Worm (Caenorhabditis elegans): ENCODE measurements around the gene cdh-10.

The cdh-10 gene

DNA sequence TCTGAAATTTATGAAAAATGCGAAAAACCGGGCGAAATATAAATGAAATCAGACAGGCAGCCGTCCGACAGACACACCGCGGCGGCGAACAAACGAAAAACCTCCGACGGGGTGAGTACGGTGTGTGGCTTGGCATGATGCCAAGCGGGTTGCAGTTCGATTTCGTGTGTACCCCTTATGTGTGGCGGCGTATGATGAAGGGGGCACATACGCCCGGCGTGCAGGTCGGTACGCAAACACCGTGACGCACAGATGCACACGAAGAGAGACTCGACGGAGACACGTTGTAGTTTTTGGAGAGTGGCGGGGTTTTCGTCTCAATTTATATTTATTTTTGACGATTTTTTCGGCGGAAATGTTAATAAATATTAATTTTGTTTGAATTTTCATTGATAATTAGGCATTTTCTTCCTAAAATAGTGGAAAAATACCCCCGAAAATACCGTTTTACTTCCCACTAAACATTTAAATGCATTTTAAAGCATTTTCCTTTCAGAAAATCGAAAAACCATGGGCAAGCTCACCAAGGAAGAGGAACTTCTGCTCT lies 74.1 kb downstream of the cdh-10 start, which contains the start of gene trap-3 (continued):
- TF ChIP-seq pha-4 (tag; optimal IDR thresholded peaks at IDR 0.05): no peak
- peak; percentile 82 for TF ChIP-seq B0019.2 (GFP tag; conservative IDR thresholded peaks at IDR 0.05)
- TF ChIP-seq atf-7 (tag; optimal IDR thresholded peaks at IDR 0.05): peak; percentile 92
- TF ChIP-seq lir-1 (GFP tag; conservative IDR thresholded peaks at IDR 0.05): peak; percentile 93
- peak; percentile 88 for TF ChIP-seq lsl-1 (GFP tag; optimal IDR thresholded peaks at IDR 0.05)
- TF ChIP-seq nhr-120 (GFP tag; IDR thresholded peaks at IDR 0.05): 0 out of 2 replicates have a peak, but pooled peaks have one; percentile 49
- peak; percentile 98 for TF ChIP-seq attf-5 (GFP tag; optimal IDR thresholded peaks at IDR 0.05)
- TF ChIP-seq efl-1 (GFP tag; optimal IDR thresholded peaks at IDR 0.05): peak; percentile 73
- peak; percentile 78 for TF ChIP-seq cebp-1 (GFP tag; IDR thresholded peaks at IDR 0.05)
- TF ChIP-seq cebp-1 (tag; optimal IDR thresholded peaks at IDR 0.05): peak; percentile 94
- TF ChIP-seq snpc-1.3 (tag; optimal IDR thresholded peaks at IDR 0.05; ENCODE audit: insufficient read depth): peak; percentile 63
- TF ChIP-seq madf-8 (GFP tag; conservative IDR thresholded peaks at IDR 0.05): peak; percentile 71; the same call in 1 of the 2 replicates
- peak; percentile 64 for TF ChIP-seq snpc-4 (GFP tag; optimal IDR thresholded peaks at IDR 0.05)
- peak; percentile 84 to 88 (median 88) for TF ChIP-seq snpc-4 (tag; optimal IDR thresholded peaks at IDR 0.05)
- TF ChIP-seq hlh-26 (GFP tag; conservative IDR thresholded peaks at IDR 0.05): no peak
- TF ChIP-seq ztf-3 (GFP tag; optimal IDR thresholded peaks at IDR 0.05): peak; percentile 82
- TF ChIP-seq attf-6 (GFP tag; IDR thresholded peaks at IDR 0.05): peak; percentile 85
- TF ChIP-seq hmg-20 (GFP tag; IDR thresholded peaks at IDR 0.05): peak; percentile 86
- peak; percentile 11 for TF ChIP-seq F57A8.1 (GFP tag; optimal IDR thresholded peaks at IDR 0.05)
- peak; percentile 96 for TF ChIP-seq pbrm-1 (GFP tag; IDR thresholded peaks at IDR 0.05)
- TF ChIP-seq snpc-1.1 (tag; optimal IDR thresholded peaks at IDR 0.05; ENCODE audit: insufficient read depth): peak; percentile 27
- peak; percentile 95 for TF ChIP-seq let-526 (GFP tag; IDR thresholded peaks at IDR 0.05)
- TF ChIP-seq tbp1 (GFP tag; optimal IDR thresholded peaks at IDR 0.05): peak; percentile 77
- no peak for TF ChIP-seq akir-1 (GFP tag; optimal IDR thresholded peaks at IDR 0.05)
- TF ChIP-seq attf-3 (GFP tag; conservative IDR thresholded peaks at IDR 0.05): peak; percentile 80
- TF ChIP-seq ZK185.1 (tag; optimal IDR thresholded peaks at IDR 0.05; ENCODE audit: poor library complexity, severe bottlenecking): no peak
- no peak for TF ChIP-seq nfya-1 (tag; optimal IDR thresholded peaks at IDR 0.05; ENCODE audit: borderline replicate concordance, insufficient read depth)
- peak; percentile 38 for TF ChIP-seq zim-3 (tag; optimal IDR thresholded peaks at IDR 0.05)
- TF ChIP-seq F33H1.4 (GFP tag; IDR thresholded peaks at IDR 0.05): peak; percentile 83
- TF ChIP-seq zfh-2 (GFP tag; conservative IDR thresholded peaks at IDR 0.05): peak; percentile 98
- TF ChIP-seq F55B11.4 (tag; optimal IDR thresholded peaks at IDR 0.05; ENCODE audit: borderline replicate concordance, insufficient read depth): no peak
- 0 out of 2 replicates have a peak, but pooled peaks have one; percentile 46 for TF ChIP-seq nfya-2 (GFP tag; IDR thresholded peaks at IDR 0.05)
- TF ChIP-seq mes-4 (tag; optimal IDR thresholded peaks at IDR 0.05): no peak
- peak; percentile 93 for TF ChIP-seq madf-10 (tag; optimal IDR thresholded peaks at IDR 0.05)
- TF ChIP-seq him-1 (tag; optimal IDR thresholded peaks at IDR 0.05): peak; percentile 89
- TF ChIP-seq nhr-80 (tag; optimal IDR thresholded peaks at IDR 0.05): peak; percentile 99
- peak; percentile 98 for TF ChIP-seq Y53G8AR.9 (GFP tag; conservative IDR thresholded peaks at IDR 0.05)
- peak; percentile 96 for TF ChIP-seq rcor-1 (GFP tag; IDR thresholded peaks at IDR 0.05)
- peak; percentile 99 for TF ChIP-seq dox-1 (GFP tag; IDR thresholded peaks at IDR 0.05)
- TF ChIP-seq mel-28 (tag; optimal IDR thresholded peaks at IDR 0.05; ENCODE audit: borderline replicate concordance): peak; percentile 68
- TF ChIP-seq B0261.1 (tag; optimal IDR thresholded peaks at IDR 0.05): peak; percentile 26
- TF ChIP-seq B0035.1 (tag; optimal IDR thresholded peaks at IDR 0.05): peak; percentile 83
- TF ChIP-seq ceh-91 (GFP tag; IDR thresholded peaks at IDR 0.05): peak; percentile 88
- peak; percentile 98 for TF ChIP-seq tlf-1 (GFP tag; optimal IDR thresholded peaks at IDR 0.05)
- no peak for TF ChIP-seq lag-1 (GFP tag; IDR thresholded peaks at IDR 0.05)
- peak; percentile 91 for TF ChIP-seq snpc-3.4 (tag; optimal IDR thresholded peaks at IDR 0.05)
- peak; percentile 98 for TF ChIP-seq mcd-1 (GFP tag; IDR thresholded peaks at IDR 0.05)
